Fruit fly (Drosophila melanogaster) whole organism, embryonic: Measurements from ENCODE around the gene CG6163.

Source experiments
- Abd-B ChIP-seq: fragments of 200-800 bp; sonication (Bioruptor generic); optimal IDR thresholded peaks from 2 replicates; lab custom pipeline; 2018; ENCODE audit warnings: missing biosample characterization, mild to moderate bottlenecking, missing genetic modification characterization, moderate library complexity
- Adf1 ChIP-seq: fragments of 200-800 bp; sonication (Bioruptor generic); IDR thresholded peaks from 2 replicates; pipeline ENCODE4 v1.3.6; 2022; ENCODE audit warnings: missing biosample characterization, missing genetic modification characterization
- Asciz ChIP-seq: fragments of 200-800 bp; sonication (Bioruptor generic); optimal IDR thresholded peaks from 2 replicates; lab custom pipeline; 2017; ENCODE audit warnings: missing biosample characterization, mild to moderate bottlenecking, missing genetic modification characterization, missing genetic modification reagents
- Awh ChIP-seq: fragments of 200-800 bp; sonication (Bioruptor generic); IDR thresholded peaks from 2 replicates; pipeline ENCODE4, ENCODE4 v1.3.6; 2022; ENCODE audit warnings: missing biosample characterization, missing genetic modification characterization
- CG10209 ChIP-seq: fragments of 200-800 bp; sonication (Bioruptor generic); optimal IDR thresholded peaks from 3 replicates; lab custom pipeline; 2017; ENCODE audit warnings: missing biosample characterization, mild to moderate bottlenecking, missing genetic modification characterization, missing genetic modification reagents
- CG10274 ChIP-seq: fragments of 200-800 bp; sonication (Bioruptor generic); optimal IDR thresholded peaks from 3 replicates; lab custom pipeline; 2017; ENCODE audit warnings: missing biosample characterization, mild to moderate bottlenecking, missing genetic modification characterization
- CG10565 ChIP-seq: fragments of 200-800 bp; sonication (Bioruptor generic); optimal IDR thresholded peaks from 3 replicates; lab custom pipeline; 2016; ENCODE audit warnings: missing biosample characterization, mild to moderate bottlenecking, missing genetic modification characterization
- CG11723 ChIP-seq: fragments of 200-800 bp; sonication (Bioruptor generic); optimal IDR thresholded peaks from 2 replicates; lab custom pipeline; 2017; ENCODE audit warnings: missing biosample characterization, mild to moderate bottlenecking, missing genetic modification characterization
- CG12391 ChIP-seq: fragments of 200-800 bp; sonication (Bioruptor generic); optimal IDR thresholded peaks from 3 replicates; lab custom pipeline; 2018; ENCODE audit warnings: missing biosample characterization, mild to moderate bottlenecking, missing genetic modification characterization, moderate library complexity
- CG13894 ChIP-seq: fragments of 200-800 bp; sonication (Bioruptor generic); optimal IDR thresholded peaks from 3 replicates; lab custom pipeline; 2018; ENCODE audit warnings: missing biosample characterization, mild to moderate bottlenecking, missing genetic modification characterization, moderate library complexity
- CG14050 ChIP-seq: fragments of 200-800 bp; sonication (Bioruptor generic); IDR thresholded peaks from 3 replicates; pipeline ENCODE4 v1.3.6; 2022; ENCODE audit warnings: missing biosample characterization, missing genetic modification characterization
- CG14441 ChIP-seq: fragments of 200-800 bp; sonication (Bioruptor generic); IDR thresholded peaks from 2 replicates; pipeline ENCODE4 v1.3.6; 2022; ENCODE audit warnings: missing biosample characterization, missing genetic modification characterization
- CG15514 ChIP-seq: fragments of 200-800 bp; sonication (Bioruptor generic); optimal IDR thresholded peaks from 3 replicates; lab custom pipeline; 2017; ENCODE audit warnings: missing biosample characterization, missing genetic modification characterization, mild to moderate bottlenecking, moderate library complexity, missing genetic modification reagents
- CG1603 ChIP-seq: fragments of 200-800 bp; sonication (Bioruptor generic); optimal IDR thresholded peaks from 2 replicates; lab custom pipeline; 2019; ENCODE audit warnings: missing biosample characterization, mild to moderate bottlenecking, missing genetic modification characterization, moderate library complexity
- CG2199 ChIP-seq: fragments of 200-800 bp; sonication (Bioruptor generic); IDR thresholded peaks from 3 replicates; pipeline ENCODE4 v1.3.6; 2022; ENCODE audit warnings: missing biosample characterization, missing genetic modification characterization
- CG30431 ChIP-seq: fragments of 200-800 bp; sonication (Bioruptor generic); optimal IDR thresholded peaks from 2 replicates; lab custom pipeline; 2017; ENCODE audit warnings: missing biosample characterization, missing genetic modification characterization
- CG3065 ChIP-seq: fragments of 200-800 bp; sonication (Bioruptor generic); optimal IDR thresholded peaks from 2 replicates; lab custom pipeline; 2016; ENCODE audit warnings: missing biosample characterization, missing genetic modification characterization
- CG32532 ChIP-seq: fragments of 200-800 bp; sonication (Bioruptor generic); IDR thresholded peaks from 2 replicates; pipeline ENCODE4 v1.3.6; 2022; ENCODE audit warnings: missing biosample characterization, missing genetic modification characterization
- CG4854 ChIP-seq: fragments of 200-800 bp; sonication (Bioruptor generic); optimal IDR thresholded peaks from 2 replicates; lab custom pipeline; 2016; ENCODE audit warnings: missing biosample characterization, missing genetic modification characterization, inconsistent platforms
- CG6654 ChIP-seq: fragments of 200-800 bp; sonication (Bioruptor generic); optimal IDR thresholded peaks from 2 replicates; lab custom pipeline; 2017; ENCODE audit warnings: missing biosample characterization, mild to moderate bottlenecking, missing genetic modification characterization
- CG7372 ChIP-seq: fragments of 200-800 bp; sonication (Bioruptor generic); IDR thresholded peaks from 2 replicates; pipeline ENCODE4 v1.3.6; 2022; ENCODE audit warnings: missing biosample characterization, missing genetic modification characterization
- CG7556 ChIP-seq: fragments of 200-800 bp; sonication (Bioruptor generic); optimal IDR thresholded peaks from 2 replicates; lab custom pipeline; 2017; ENCODE audit warnings: missing biosample characterization, mild to moderate bottlenecking, missing genetic modification characterization
- CG8765 ChIP-seq: fragments of 200-800 bp; sonication (Bioruptor generic); IDR thresholded peaks from 2 replicates; pipeline ENCODE4 v1.3.6; 2022; ENCODE audit warnings: missing biosample characterization, missing genetic modification characterization
- Dip2 ChIP-seq: fragments of 200-800 bp; sonication (Bioruptor generic); IDR thresholded peaks from 2 replicates; pipeline ENCODE4 v1.3.6; 2022; ENCODE audit warnings: missing biosample characterization, missing genetic modification characterization
- Drgx ChIP-seq: fragments of 200-800 bp; sonication (Bioruptor generic); IDR thresholded peaks from 2 replicates; pipeline ENCODE4 v1.3.6; 2022; ENCODE audit warnings: missing biosample characterization, missing genetic modification characterization
- E2f2 ChIP-seq: fragments of 200-800 bp; sonication (Bioruptor generic); IDR thresholded peaks from 2 replicates; pipeline ENCODE4 v1.3.6; 2022; ENCODE audit warnings: missing biosample characterization, missing genetic modification characterization
- Max ChIP-seq: fragments of 200-800 bp; sonication (Bioruptor generic); optimal IDR thresholded peaks from 2 replicates; lab custom pipeline; 2016; ENCODE audit warnings: missing biosample characterization, mild to moderate bottlenecking, missing genetic modification characterization
- Med ChIP-seq: fragments of 200-800 bp; sonication (Bioruptor generic); peaks from one replicate; lab custom pipeline; 2016; ENCODE audit warnings: missing biosample characterization, missing genetic modification characterization, mild to moderate bottlenecking, inconsistent platforms, moderate library complexity
- Opbp ChIP-seq: fragments of 200-800 bp; sonication (Bioruptor generic); IDR thresholded peaks from 3 replicates; pipeline ENCODE4 v1.3.6; 2022; ENCODE audit warnings: missing biosample characterization, missing genetic modification characterization; ENCODE audit not compliant: partially characterized antibody
- Sox100B ChIP-seq: fragments of 200-800 bp; sonication (Bioruptor generic); optimal IDR thresholded peaks from 3 replicates; lab custom pipeline; 2018; ENCODE audit warnings: missing biosample characterization, mild to moderate bottlenecking, missing genetic modification characterization
- Vsx1 ChIP-seq: fragments of 200-800 bp; sonication (Bioruptor generic); optimal IDR thresholded peaks from 2 replicates; lab custom pipeline; 2017; ENCODE audit warnings: missing biosample characterization, mild to moderate bottlenecking, missing genetic modification characterization, missing genetic modification reagents
- Xrp1 ChIP-seq: fragments of 200-800 bp; sonication (Bioruptor generic); IDR thresholded peaks from 2 replicates; pipeline ENCODE4 v1.3.6; 2022; ENCODE audit warnings: missing biosample characterization, missing genetic modification characterization
- bsh ChIP-seq, 2 experiments: fragments of 200-800 bp; sonication (Bioruptor generic); optimal IDR thresholded peaks; 2 replicates each; lab custom pipeline; 2017 to 2018; ENCODE audit warnings: mild to moderate bottlenecking in 2 of 2, missing biosample characterization in 2 of 2, missing genetic modification characterization in 2 of 2, moderate library complexity in 1 of 2
- cad ChIP-seq: fragments of >200 bp; optimal IDR thresholded peaks from 2 replicates; lab custom pipeline; 2017; ENCODE audit warnings: missing biosample characterization, missing genetic modification characterization
- chn ChIP-seq: fragments of 200-800 bp; sonication (Bioruptor generic); optimal IDR thresholded peaks from 2 replicates; lab custom pipeline; 2016; ENCODE audit warnings: missing biosample characterization, missing genetic modification characterization
- corto ChIP-seq: fragments of 200-800 bp; sonication (Bioruptor generic); optimal IDR thresholded peaks from 2 replicates; lab custom pipeline; 2016; ENCODE audit warnings: missing biosample characterization, mild to moderate bottlenecking, missing genetic modification characterization, moderate library complexity
- crol ChIP-seq: fragments of 200-800 bp; sonication (Bioruptor generic); IDR thresholded peaks from 2 replicates; pipeline ENCODE4 v1.3.6; 2022; ENCODE audit warnings: missing biosample characterization, missing genetic modification characterization
- en ChIP-seq: fragments of 200-800 bp; sonication (Bioruptor generic); optimal IDR thresholded peaks from 2 replicates; lab custom pipeline; 2016; ENCODE audit warnings: missing biosample characterization, missing genetic modification characterization
- eyg ChIP-seq: fragments of 200-800 bp; sonication (Bioruptor generic); optimal IDR thresholded peaks from 3 replicates; lab custom pipeline; 2016; ENCODE audit warnings: missing biosample characterization, missing genetic modification characterization
- fd3F ChIP-seq: fragments of 200-800 bp; sonication (Bioruptor generic); optimal IDR thresholded peaks from 2 replicates; lab custom pipeline; 2018; ENCODE audit warnings: missing biosample characterization, mild to moderate bottlenecking, missing genetic modification characterization, moderate library complexity
- fru ChIP-seq: fragments of >200 bp; optimal IDR thresholded peaks from 2 replicates; lab custom pipeline; 2017
- ftz-f1 ChIP-seq: fragments of 200-800 bp; sonication (Bioruptor generic); optimal IDR thresholded peaks from 2 replicates; lab custom pipeline; 2016; ENCODE audit warnings: missing biosample characterization, missing genetic modification characterization
- inv ChIP-seq: fragments of 200-800 bp; sonication (Bioruptor generic); IDR thresholded peaks from 2 replicates; pipeline ENCODE4 v1.3.6; 2022; ENCODE audit warnings: missing biosample characterization, missing genetic modification characterization; ENCODE audit not compliant: partially characterized antibody
- luna ChIP-seq: fragments of 200-800 bp; sonication (Bioruptor generic); optimal IDR thresholded peaks from 2 replicates; lab custom pipeline; 2016; ENCODE audit warnings: missing biosample characterization, missing genetic modification characterization
- onecut ChIP-seq: fragments of 200-800 bp; sonication (Bioruptor generic); IDR thresholded peaks from 2 replicates; pipeline ENCODE4 v1.3.6; 2022; ENCODE audit warnings: missing biosample characterization, missing genetic modification characterization
- sens ChIP-seq: fragments of 200-800 bp; sonication (Bioruptor generic); peaks from one replicate; lab custom pipeline; 2016; ENCODE audit warnings: missing biosample characterization, missing genetic modification characterization
- sisA ChIP-seq: fragments of 200-800 bp; sonication (Bioruptor generic); IDR thresholded peaks from 2 replicates; pipeline ENCODE4 v1.3.6; 2022; ENCODE audit warnings: missing biosample characterization, missing genetic modification characterization
- stc ChIP-seq: fragments of 200-800 bp; sonication (Bioruptor generic); IDR thresholded peaks from 2 replicates; pipeline ENCODE4 v1.3.6; 2022; ENCODE audit warnings: missing biosample characterization, missing genetic modification characterization
- stwl ChIP-seq: fragments of 200-800 bp; sonication (Bioruptor generic); optimal IDR thresholded peaks from 3 replicates; lab custom pipeline; 2018; ENCODE audit warnings: missing biosample characterization, mild to moderate bottlenecking, missing genetic modification characterization, moderate library complexity
- tio ChIP-seq: fragments of 200-800 bp; sonication (Bioruptor generic); optimal IDR thresholded peaks from 2 replicates; lab custom pipeline; 2017; ENCODE audit warnings: missing biosample characterization, missing genetic modification characterization, inconsistent platforms

CG6163 gene

dm6 chr3L:11339276-11339675, 25.4 kb downstream of the CG6163 start (continued):
- no peak for TF ChIP-seq corto
- TF ChIP-seq CG4854 (GFP tag; lab: Kevin White, UChicago): no peak
- TF ChIP-seq fd3F (GFP tag; lab: Kevin White, UChicago): no peak
- TF ChIP-seq CG10565: no peak
- TF ChIP-seq stwl (tag; lab: Kevin White, UChicago): no peak
- no peak for TF ChIP-seq cad
- no peak for TF ChIP-seq en (GFP tag; lab: Kevin White, UChicago)
- TF ChIP-seq Adf1 (GFP tag; lab: Robert Waterston, UW): no peak
- TF ChIP-seq inv (GFP tag; lab: Robert Waterston, UW): no peak
- TF ChIP-seq Awh: no peak
- TF ChIP-seq Vsx1 (GFP tag; lab: Kevin White, UChicago): no peak
- no peak for TF ChIP-seq Abd-B
- no peak for TF ChIP-seq CG30431 (GFP tag; lab: Kevin White, UChicago)
- TF ChIP-seq CG14050 (GFP tag; lab: Robert Waterston, UW): no peak
- TF ChIP-seq CG6654 (GFP tag; lab: Kevin White, UChicago): no peak
- TF ChIP-seq stc: no peak
- peak; percentile 70 for TF ChIP-seq crol (GFP tag; lab: Robert Waterston, UW)

dm6 chr3L:11337674-11338073, 27.0 kb downstream of the CG6163 start:
- TF ChIP-seq CG14441 (GFP tag; lab: Robert Waterston, UW) (no peak), Opbp (GFP tag; lab: Robert Waterston, UW) (no peak), E2f2 (no peak), Drgx (no peak), Med (GFP tag; lab: Kevin White, UChicago) (peak; percentile 14), Xrp1 (no peak), CG32532 (GFP tag; lab: Robert Waterston, UW) (no peak), CG1603 (tag; lab: Kevin White, UChicago) (no peak), CG15514 (GFP tag; lab: Kevin White, UChicago) (no peak), fru (no peak), Dip2 (GFP tag; lab: Robert Waterston, UW) (no peak), eyg (GFP tag; lab: Kevin White, UChicago) (no peak), CG7372 (GFP tag; lab: Robert Waterston, UW) (no peak), luna (GFP tag; lab: Kevin White, UChicago) (no peak), ftz-f1 (GFP tag; lab: Kevin White, UChicago) (no peak), CG2199 (GFP tag; lab: Robert Waterston, UW) (peak; percentile 63; the same call in 1 of the 3 replicates), CG10274 (GFP tag; lab: Kevin White, UChicago) (peak; percentile 92), CG11723 (no peak)

- no peak for TF ChIP-seq CG14441 (GFP tag; lab: Robert Waterston, UW)
- peak; percentile 9; the same call in 1 of the 2 replicates for TF ChIP-seq onecut (GFP tag; lab: Robert Waterston, UW)
- TF ChIP-seq CG3065 (GFP tag; lab: Kevin White, UChicago): peak; percentile 45
- TF ChIP-seq tio: peak; percentile 54
- TF ChIP-seq Max (GFP tag; lab: Kevin White, UChicago): peak; percentile 4
- TF ChIP-seq sisA: peak; percentile 56
- peak; percentile 12 for TF ChIP-seq chn (GFP tag; lab: Kevin White, UChicago)
- TF ChIP-seq CG12391 (tag; lab: Kevin White, UChicago): peak; percentile 52
- TF ChIP-seq bsh (GFP tag; optimal IDR thresholded peaks at IDR 0.05; lab: Kevin White, UChicago): peak in 1 of 2 experiments; percentile 59
- peak; percentile 78 for TF ChIP-seq sens (GFP tag; lab: Kevin White, UChicago)
- TF ChIP-seq Asciz (GFP tag; lab: Kevin White, UChicago): no peak
- peak; percentile 60 for TF ChIP-seq Sox100B
- no peak for TF ChIP-seq CG8765
- TF ChIP-seq CG10209 (GFP tag; lab: Kevin White, UChicago): peak; percentile 50
- peak; percentile 30 for TF ChIP-seq CG11723
- TF ChIP-seq CG7556 (GFP tag; lab: Kevin White, UChicago): peak; percentile 77
- TF ChIP-seq CG13894 (tag; lab: Kevin White, UChicago): peak; percentile 62
Measured at dm6 chr3L:11336094-11336756, 28.5 kb downstream of the CG6163 start.
